Fruit fly (Drosophila melanogaster): ENCODE measurements around the gene Naa30B.
A peak's percentile ranks its signal among the peaks of the same experiment; 100 is the strongest.

Gene Naa30B

dm6 chr3L:1517274-1518047 is 45.6 kb upstream of the Naa30B start (continued):
- peak; percentile 43 for TF ChIP-seq ERR (GFP tag; optimal IDR thresholded peaks at IDR 0.05)
- no peak for TF ChIP-seq toy (GFP tag; IDR thresholded peaks at IDR 0.05)
- no peak for TF ChIP-seq CG6683 (GFP tag; optimal IDR thresholded peaks at IDR 0.05)
- TF ChIP-seq tio (GFP tag; optimal IDR thresholded peaks at IDR 0.05) = no peak
- TF ChIP-seq Trl (optimal IDR thresholded peaks at IDR 0.05) = no peak
- TF ChIP-seq Trl (GFP tag; optimal IDR thresholded peaks at IDR 0.05) = peak; percentile 77
- peak; percentile 52 for TF ChIP-seq pho (GFP tag; optimal IDR thresholded peaks at IDR 0.05)
- TF ChIP-seq CG13424 (tag; optimal IDR thresholded peaks at IDR 0.05) = no peak
- no peak for TF ChIP-seq CG3726 (GFP tag; IDR thresholded peaks at IDR 0.05)
- TF ChIP-seq CG11504 (tag; optimal IDR thresholded peaks at IDR 0.05) = no peak
- peak; percentile 43 for TF ChIP-seq Sox102F (GFP tag; optimal IDR thresholded peaks at IDR 0.05)
- no peak for TF ChIP-seq Dek (tag; optimal IDR thresholded peaks at IDR 0.05)
- TF ChIP-seq zen2 (GFP tag; IDR thresholded peaks at IDR 0.05; ENCODE audit: partially characterized antibody) = peak; percentile 62
- TF ChIP-seq pum (GFP tag; optimal IDR thresholded peaks at IDR 0.05) = peak; percentile 68
- peak; percentile 63; the same call in 2 of the 3 replicates for TF ChIP-seq ken (GFP tag; IDR thresholded peaks at IDR 0.05)
- TF ChIP-seq CG2712 (tag; optimal IDR thresholded peaks at IDR 0.05) = peak; percentile 31
- TF ChIP-seq CG2116 (GFP tag; optimal IDR thresholded peaks at IDR 0.05) = peak; percentile 91
- no peak for TF ChIP-seq dimm (GFP tag; IDR thresholded peaks at IDR 0.05)
- peak; percentile 54 for TF ChIP-seq CG12659 (GFP tag; optimal IDR thresholded peaks at IDR 0.05)
- peak; percentile 69 for TF ChIP-seq CG13624 (GFP tag; optimal IDR thresholded peaks at IDR 0.05)
- no peak for TF ChIP-seq HHEX (GFP tag; optimal IDR thresholded peaks at IDR 0.05)
- TF ChIP-seq Tbp (GFP tag; optimal IDR thresholded peaks at IDR 0.05) = no peak
- TF ChIP-seq hkb (optimal IDR thresholded peaks at IDR 0.05) = no peak
- peak; percentile 78 for TF ChIP-seq hkb (GFP tag; IDR thresholded peaks at IDR 0.05)
- TF ChIP-seq stc (GFP tag; IDR thresholded peaks at IDR 0.05) = peak; percentile 45
- peak; percentile 83 for TF ChIP-seq amos (GFP tag; IDR thresholded peaks at IDR 0.05; ENCODE audit: partially characterized antibody)
- no peak for TF ChIP-seq disco-r (GFP tag; optimal IDR thresholded peaks at IDR 0.05)
- TF ChIP-seq CG4820 (GFP tag; optimal IDR thresholded peaks at IDR 0.05) = peak; percentile 58
- TF ChIP-seq CG2120 (GFP tag; optimal IDR thresholded peaks at IDR 0.05) = peak; percentile 77
- TF ChIP-seq kni (GFP tag; optimal IDR thresholded peaks at IDR 0.05) = no peak
- no peak for TF ChIP-seq CG6765 (GFP tag; optimal IDR thresholded peaks at IDR 0.05)
- TF ChIP-seq ap (GFP tag; IDR thresholded peaks at IDR 0.05) = peak; percentile 50; the same call in 1 of the 2 replicates
- TF ChIP-seq CG34376 (GFP tag; optimal IDR thresholded peaks at IDR 0.05) = no peak
- peak; percentile 70 for TF ChIP-seq Dad (GFP tag; optimal IDR thresholded peaks at IDR 0.05)
- TF ChIP-seq Ptx1 (GFP tag; IDR thresholded peaks at IDR 0.05) = no peak
- no peak for TF ChIP-seq scrt (GFP tag; optimal IDR thresholded peaks at IDR 0.05)
- peak in 1 of 3 experiments; percentile 13 for TF ChIP-seq lola (GFP tag; optimal IDR thresholded peaks at IDR 0.05)
- no peak for TF ChIP-seq CG2875 (GFP tag; optimal IDR thresholded peaks at IDR 0.05)
- TF ChIP-seq bsh (GFP tag; optimal IDR thresholded peaks at IDR 0.05) = peak; percentile 41 to 43
- peak; percentile 51; the same call in 2 of the 3 replicates for TF ChIP-seq vnd (GFP tag; IDR thresholded peaks at IDR 0.05; ENCODE audit: partially characterized antibody)
- TF ChIP-seq so (GFP tag; IDR thresholded peaks at IDR 0.05) = 0 out of 3 replicates have a peak, but pooled peaks have one; percentile 48
- TF ChIP-seq CG1647 (GFP tag; optimal IDR thresholded peaks at IDR 0.05) = peak; percentile 64
- no peak for TF ChIP-seq CG6175 (GFP tag; IDR thresholded peaks at IDR 0.05)
- peak; percentile 66 for TF ChIP-seq CG8944 (GFP tag; optimal IDR thresholded peaks at IDR 0.05)
- TF ChIP-seq oc (tag; optimal IDR thresholded peaks at IDR 0.05) = no peak
- TF ChIP-seq Hey (tag; optimal IDR thresholded peaks at IDR 0.05) = no peak
- TF ChIP-seq CG34224 (GFP tag; IDR thresholded peaks at IDR 0.05; ENCODE audit: partially characterized antibody) = peak; percentile 48
- TF ChIP-seq Doc3 (GFP tag; IDR thresholded peaks at IDR 0.05; ENCODE audit: partially characterized antibody) = peak; percentile 70
- TF ChIP-seq sqz (GFP tag; optimal IDR thresholded peaks at IDR 0.05) = no peak

Measured in whole organism, embryonic.